Fruit fly (Drosophila melanogaster): Measurements from ENCODE around the gene CG2004.

DNA sequence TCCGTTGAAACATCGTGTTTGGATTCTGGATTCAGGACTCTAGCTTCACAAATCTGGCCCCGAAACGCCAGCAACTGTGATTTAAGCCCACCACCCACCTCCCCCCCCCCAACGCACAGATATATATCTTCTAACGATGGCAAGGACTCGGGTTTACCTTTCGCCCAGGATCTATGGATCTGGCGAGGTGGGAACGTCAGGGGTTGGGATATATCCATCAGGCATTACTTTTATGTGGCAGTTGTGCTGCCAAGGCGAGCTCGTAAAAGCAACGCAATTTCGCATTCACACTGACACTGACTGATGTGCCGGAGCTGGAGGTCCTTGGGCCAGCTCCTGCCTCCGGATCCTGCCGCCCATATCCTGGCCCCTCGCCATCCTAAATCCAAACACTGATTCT lies 17.7 kb upstream of the CG2004 start:
- TF ChIP-seq CG8478 (optimal IDR thresholded peaks at IDR 0.05), result no peak
- TF ChIP-seq CTCF (optimal IDR thresholded peaks at IDR 0.05), result no peak

Data from S2 (cell line).